Worm (Caenorhabditis elegans) whole organism, L4 larva: ENCODE measurements around the gene R02E12.12.

Experiments
- lin-15B ChIP-seq: fragments of 150-350 bp; sonication (generic microtip); optimal IDR thresholded peaks from 3 replicates; lab custom pipeline; 2014; ENCODE audit warnings: missing biosample characterization, missing genetic modification characterization
- nhr-76 ChIP-seq: fragments of 150-350 bp; optimal IDR thresholded peaks from 2 replicates; lab custom pipeline; 2014; ENCODE audit warnings: missing biosample characterization, missing genetic modification characterization

- TF ChIP-seq nhr-76 (no peak), lin-15B (no peak)
Measured at ce11 chrX:3990941-3991340, 12.4 kb upstream of the R02E12.12 start.
